Fruit fly (Drosophila melanogaster) whole organism, wandering third instar larva: ENCODE data around the gene CG13375.

Source experiments
- GATAd ChIP-seq: sonication (Bioruptor generic); optimal IDR thresholded peaks from 2 replicates; lab custom pipeline; 2016; ENCODE audit warnings: missing biosample characterization, missing genetic modification characterization
- Myc ChIP-seq: fragments of >200 bp; optimal IDR thresholded peaks from 2 replicates; lab custom pipeline; 2017
- Vsx2 ChIP-seq: fragments of 200-300, 225-300 bp; sonication (Bioruptor generic); optimal IDR thresholded peaks from 2 replicates; lab custom pipeline; 2018; ENCODE audit warnings: missing biosample characterization, missing genetic modification characterization; ENCODE audit not compliant: partially characterized antibody
- sv ChIP-seq: fragments of 200-800 bp; sonication (Bioruptor generic); optimal IDR thresholded peaks from 3 replicates; lab custom pipeline; 2016; ENCODE audit warnings: missing biosample characterization, missing genetic modification characterization

DNA sequence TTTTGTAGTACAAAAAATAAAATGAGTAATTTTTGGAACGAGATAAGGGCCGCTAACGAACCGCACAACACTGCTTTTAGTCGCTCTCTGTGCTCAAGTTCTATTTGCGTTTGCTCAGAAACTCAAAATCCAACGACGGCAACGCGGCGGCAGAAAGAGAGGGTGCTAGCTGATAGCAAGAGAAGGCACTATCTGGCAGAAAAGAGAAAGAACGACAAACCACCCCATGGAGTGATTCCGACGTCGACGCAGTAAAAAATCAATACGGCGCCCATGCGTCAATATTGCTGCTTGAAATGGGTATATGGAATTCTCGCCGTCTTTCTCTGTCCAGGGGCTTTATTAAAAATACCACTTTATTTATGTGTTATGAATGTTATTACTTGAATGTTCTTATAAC, 18.7 kb downstream of the CG13375 start:
- TF ChIP-seq sv (GFP tag; lab: Kevin White, UChicago), result no peak
- TF ChIP-seq GATAd (GFP tag; lab: Kevin White, UChicago), result no peak
- no peak for TF ChIP-seq Vsx2
- no peak for TF ChIP-seq Myc (lab: Kevin White, UChicago)
